Worm (Caenorhabditis elegans) whole organism, dauer: ENCODE results near the gene R09A8.1.
"Not testable (repeated sequence)": the region's sequence is repeated elsewhere in the genome, so short reads cannot be mapped to it uniquely, and the experiment has no call there.

Experiments
- unc-62 ChIP-seq: sonication (generic microtip); optimal IDR thresholded peaks from 2 replicates; lab custom pipeline; 2017; ENCODE audit warnings: missing biosample characterization, missing genetic modification reagents, missing genetic modification characterization

R09A8.1 gene

DNA sequence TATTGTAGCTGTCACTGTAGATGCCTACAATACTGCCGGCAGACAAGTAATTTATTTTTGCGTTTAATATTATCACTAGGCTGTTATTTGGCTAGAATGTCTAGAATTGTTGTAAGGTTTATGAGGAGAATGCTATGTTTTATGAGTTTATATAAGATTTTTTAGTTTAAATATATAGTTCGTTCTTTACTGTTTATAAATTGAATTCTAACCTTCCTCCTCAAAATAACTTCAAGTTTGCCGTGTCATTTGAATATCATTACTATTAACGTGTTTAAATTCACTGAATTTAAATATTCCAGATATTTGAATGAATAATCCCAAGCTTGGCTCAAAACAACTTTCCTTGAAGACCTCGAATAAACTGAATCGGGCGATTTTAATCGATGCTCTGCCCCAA, at the start of gene R09A8.1:
Gene R09A8.1 (plus strand): TSS at position 301 of the 400 bp plus-strand sequence.
- not testable (repeated sequence) for TF ChIP-seq unc-62 (GFP tag; lab: Kevin White, UChicago)

DNA sequence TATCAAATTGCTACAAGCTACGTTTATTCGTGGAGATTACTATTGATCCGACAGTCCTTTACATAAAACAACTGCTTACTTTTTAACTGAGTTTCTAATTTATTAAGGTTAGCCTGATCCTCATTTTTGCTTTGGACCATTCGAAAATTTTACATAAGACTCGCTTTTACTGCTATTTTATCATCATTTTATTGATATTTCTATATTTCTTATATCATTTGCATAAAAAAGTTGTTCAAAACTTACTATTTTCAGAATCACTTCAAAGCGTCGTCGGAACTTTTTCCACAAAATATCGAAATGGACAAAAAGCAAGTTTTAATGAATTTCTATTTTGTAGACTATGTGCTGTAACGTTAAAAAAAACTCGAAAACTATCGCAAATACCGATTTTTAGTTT, 39.1 kb upstream of the R09A8.1 start, which contains the start of gene T24D5.1:
Gene T24D5.1 (plus strand): TSS at position 301 of the 400 bp plus-strand sequence.
- TF ChIP-seq unc-62 (GFP tag; lab: Kevin White, UChicago): no peak

DNA sequence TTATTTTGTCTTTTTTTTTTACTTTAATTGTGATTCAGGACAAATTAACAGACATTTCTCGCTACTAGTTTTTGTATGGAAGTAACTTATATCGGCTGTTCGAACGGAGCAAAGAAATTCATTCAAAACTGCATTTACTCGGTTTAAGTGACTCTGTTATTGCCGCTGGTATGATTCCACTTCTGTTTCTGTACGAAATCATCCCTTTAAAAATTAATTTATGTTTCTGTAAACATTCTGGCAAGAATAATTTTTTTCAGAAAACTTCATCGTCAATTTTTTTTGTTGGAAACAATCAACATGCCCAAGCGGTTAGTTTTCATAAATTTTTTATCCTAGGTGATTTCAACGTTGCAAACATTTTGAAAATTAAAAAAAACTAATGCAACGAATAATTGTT, 33.8 kb upstream of the R09A8.1 start, which contains the start of gene T24D5.3:
Gene T24D5.3 (plus strand): TSS at position 301 of the 400 bp plus-strand sequence.
- no peak for TF ChIP-seq unc-62 (GFP tag; lab: Kevin White, UChicago)

DNA sequence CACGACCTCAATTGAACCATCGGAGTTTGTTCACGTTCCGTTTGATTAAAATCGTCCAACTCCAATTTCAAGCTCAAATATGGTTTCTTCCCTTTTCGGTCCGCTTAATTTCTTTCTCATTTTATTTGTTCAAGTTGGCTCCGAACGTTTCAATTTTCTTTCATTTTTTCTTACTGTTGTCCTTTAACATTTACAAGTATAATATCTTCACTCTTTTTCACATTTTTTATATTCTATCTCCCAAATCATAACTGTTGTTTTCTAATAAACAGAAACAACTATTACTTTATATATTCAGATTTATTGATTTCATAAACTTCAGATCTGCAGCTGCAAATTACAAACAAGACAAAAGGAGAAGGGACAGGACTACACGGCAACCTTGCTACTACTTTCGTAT, 30.1 kb upstream of the R09A8.1 start:
- TF ChIP-seq unc-62 (GFP tag; lab: Kevin White, UChicago): no peak

DNA sequence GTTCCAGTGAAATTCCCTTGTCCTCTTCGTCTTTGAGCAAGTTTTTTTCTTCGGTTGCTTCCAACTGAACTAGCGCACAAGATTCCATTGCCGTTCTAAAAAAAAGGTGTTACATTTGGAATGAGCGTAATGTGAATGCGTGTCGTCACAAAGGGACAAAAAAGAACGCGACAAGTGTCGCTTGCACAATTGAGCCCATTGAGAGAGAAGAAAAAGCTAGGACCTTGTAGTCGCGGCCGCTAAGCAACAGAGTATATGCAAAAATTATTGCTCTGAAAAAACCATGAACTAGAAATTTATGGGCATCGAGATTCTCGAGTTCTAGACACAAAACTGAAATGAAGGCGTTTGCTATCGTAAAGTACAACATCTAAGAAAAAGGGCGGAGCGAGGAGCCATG, 27.2 kb upstream of the R09A8.1 start, which contains the start of gene T24D5.2:
Gene T24D5.2 (minus strand): TSS at position 101 of the 400 bp plus-strand sequence.
- no peak for TF ChIP-seq unc-62 (GFP tag; lab: Kevin White, UChicago)

DNA sequence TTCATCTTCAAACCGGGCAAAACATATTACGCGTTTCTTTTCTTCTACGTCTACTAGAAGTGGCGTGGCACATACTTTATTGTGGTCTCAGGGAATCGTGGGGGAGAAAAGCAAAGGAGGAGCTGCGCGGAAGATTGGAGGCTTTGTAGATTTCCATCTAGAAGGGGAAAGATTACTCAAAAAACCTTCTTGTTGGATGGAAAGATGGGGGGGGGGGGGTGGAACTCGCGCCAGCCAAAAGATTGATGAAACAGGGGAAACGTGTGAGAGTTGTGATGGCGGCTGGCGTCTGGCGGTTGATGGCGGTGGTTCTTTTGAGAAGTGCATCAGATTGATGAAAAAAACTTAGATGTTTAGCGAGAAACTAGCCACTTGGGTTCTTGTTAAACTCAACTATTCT, 24.0 kb upstream of the R09A8.1 start:
- TF ChIP-seq unc-62 (GFP tag; lab: Kevin White, UChicago): no peak

DNA sequence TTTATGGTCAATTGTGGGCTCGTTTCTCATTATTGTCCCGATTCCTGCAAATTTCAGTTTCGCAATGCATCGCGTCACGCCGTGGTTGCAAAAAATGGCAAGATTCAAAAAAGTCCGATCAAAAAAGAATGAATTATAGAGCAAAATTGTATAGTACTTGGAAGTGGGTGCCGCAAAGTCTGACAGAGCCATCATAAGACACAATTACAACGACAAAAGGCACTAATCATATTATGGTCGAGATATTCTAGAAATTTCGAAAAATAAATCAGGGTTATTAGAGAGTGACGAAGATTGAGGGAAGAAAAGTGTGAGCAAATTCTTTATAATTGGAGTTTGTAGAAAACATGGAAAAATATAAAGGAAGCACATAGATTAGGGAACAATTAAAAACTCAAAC, 18.3 kb upstream of the R09A8.1 start:
- no peak for TF ChIP-seq unc-62 (GFP tag; lab: Kevin White, UChicago)

DNA sequence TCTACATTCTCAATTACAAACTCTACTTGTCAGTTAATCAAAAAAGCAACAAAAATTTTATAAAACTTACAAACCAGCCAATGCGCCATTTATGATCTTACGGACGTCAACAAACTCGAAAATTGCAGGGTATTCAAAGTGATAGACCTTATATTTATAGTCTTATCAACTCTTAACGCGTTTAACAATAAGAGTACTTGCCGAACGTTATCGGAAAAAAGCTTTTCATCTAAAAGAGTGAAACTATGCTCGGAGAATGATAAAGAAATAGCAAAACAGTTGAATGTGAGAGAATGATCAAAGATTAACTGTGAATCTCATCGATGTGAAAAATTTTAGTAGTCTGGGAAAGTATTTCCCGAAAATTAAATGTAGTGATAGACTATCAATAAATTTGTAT, 17.6 kb upstream of the R09A8.1 start:
- TF ChIP-seq unc-62 (GFP tag; lab: Kevin White, UChicago): no peak

DNA sequence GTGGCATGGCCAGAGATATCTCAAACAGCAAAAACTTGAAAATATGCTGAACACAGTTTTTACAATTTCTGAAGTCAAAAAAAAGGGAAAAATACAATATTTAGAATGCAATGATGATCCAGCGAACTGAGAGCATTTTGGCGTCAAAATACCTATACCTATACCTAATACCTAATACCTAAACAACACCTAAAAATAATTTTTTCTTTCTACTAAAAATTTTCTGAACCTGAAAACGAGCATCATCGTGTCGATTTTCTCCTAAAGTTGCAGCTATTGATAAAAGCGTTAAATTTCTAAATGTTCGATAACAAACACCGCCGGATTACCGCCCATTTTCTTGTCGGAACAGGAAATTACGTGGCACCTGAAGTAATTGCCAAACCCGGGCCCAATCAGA, 16.7 kb upstream of the R09A8.1 start, which contains the start of gene T24D5.4:
Gene T24D5.4 (plus strand): TSS at position 301 of the 400 bp plus-strand sequence.
- no peak for TF ChIP-seq unc-62 (GFP tag; lab: Kevin White, UChicago)

DNA sequence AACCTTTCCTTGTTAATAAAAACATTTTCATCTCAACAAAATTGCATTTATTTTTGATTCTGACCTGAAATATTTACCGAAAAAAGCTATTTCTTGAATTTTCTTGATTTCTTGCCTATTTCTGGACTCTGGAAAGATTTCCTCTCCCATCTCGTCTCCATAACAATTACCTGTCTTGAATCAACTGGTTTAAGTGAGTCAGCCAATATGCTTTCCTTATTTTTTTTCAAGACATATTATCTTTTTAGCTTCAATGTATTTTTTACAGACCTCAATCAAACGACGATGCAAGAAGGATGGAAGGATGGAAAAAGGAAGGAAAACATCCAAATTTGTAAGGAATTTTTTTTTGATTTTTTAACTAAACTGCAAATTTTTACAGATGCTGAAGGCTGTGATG, 10.9 kb upstream of the R09A8.1 start:
- TF ChIP-seq unc-62 (GFP tag; lab: Kevin White, UChicago): no peak

DNA sequence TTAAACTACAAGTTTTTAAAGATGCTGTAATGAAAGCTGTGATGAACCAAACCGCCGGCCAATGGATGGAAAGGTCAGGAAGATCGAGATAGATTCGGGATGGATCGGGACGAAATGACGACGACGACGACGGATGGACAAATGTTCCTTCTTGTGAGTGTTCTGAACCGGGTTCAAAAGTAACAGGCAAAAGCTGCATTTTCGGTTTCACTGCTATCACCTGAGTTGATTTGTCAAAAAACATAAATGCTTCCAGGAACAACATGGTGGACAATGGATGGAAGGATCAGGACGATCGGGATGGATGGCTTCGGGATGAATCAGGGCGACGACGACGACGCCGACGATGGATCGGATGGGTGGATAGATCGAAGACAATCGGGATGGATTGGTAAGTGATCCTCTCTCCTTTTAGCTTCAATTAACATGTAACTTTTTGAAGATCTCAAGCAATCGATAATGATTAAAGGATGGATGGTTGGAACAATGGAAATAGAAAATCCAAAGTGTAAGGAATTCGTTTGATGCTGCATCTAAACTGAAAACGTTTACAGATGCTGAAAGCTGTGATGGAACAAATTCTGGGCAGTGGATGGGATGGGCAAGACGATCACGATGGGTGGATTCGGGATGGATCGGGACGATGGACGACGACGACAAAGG, 10.1 kb upstream of the R09A8.1 start, which contains the start of the genes T24D5.6 and R09A8.9:
Gene T24D5.6 (plus strand): TSS at position 301 of the 663 bp plus-strand sequence.
Gene R09A8.9 (plus strand): TSS at position 613 of the 663 bp plus-strand sequence.
- no peak for TF ChIP-seq unc-62 (GFP tag; lab: Kevin White, UChicago)

DNA sequence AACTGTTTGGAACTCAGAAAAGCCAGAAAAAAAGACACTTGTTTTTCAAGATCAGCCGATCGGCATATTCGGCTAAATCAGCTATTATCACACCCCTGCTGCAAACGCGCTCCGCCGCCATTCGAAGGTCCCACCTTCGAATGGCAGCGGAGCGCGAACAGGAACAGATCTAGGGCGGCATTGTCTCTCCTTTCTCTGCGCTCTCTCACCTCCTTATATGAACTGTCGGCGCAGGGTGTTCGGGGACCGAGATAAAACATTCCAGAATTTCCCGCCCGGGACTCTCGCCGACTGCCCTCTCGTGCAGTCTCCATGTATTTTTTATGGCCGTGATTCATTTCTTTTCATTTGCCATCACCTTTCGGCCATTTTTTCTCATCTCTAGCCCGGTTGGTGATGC, 4.9 kb downstream of the R09A8.1 start:
- TF ChIP-seq unc-62 (GFP tag; lab: Kevin White, UChicago): no peak

DNA sequence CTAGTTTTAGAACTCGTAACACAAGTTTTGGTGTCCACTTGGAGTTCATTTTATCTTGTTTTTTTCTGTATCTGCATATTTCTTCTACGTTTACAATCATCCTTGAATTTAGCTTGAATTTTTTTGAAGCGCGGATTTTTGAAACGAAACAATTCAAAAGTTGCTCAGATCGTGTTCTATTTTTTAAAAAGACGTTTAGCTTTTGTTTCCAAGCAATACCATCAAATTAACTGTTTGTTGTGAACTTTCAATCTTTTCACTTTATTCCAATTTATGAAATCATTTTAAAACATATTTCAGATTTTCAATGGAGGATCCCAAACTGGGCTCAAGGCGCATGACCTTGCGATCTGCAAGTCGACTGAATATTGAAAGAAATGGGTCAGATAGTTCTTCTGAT, 5.6 kb downstream of the R09A8.1 start, which contains the start of gene R09A8.2:
Gene R09A8.2 (plus strand): TSS at position 301 of the 400 bp plus-strand sequence.
- no peak for TF ChIP-seq unc-62 (GFP tag; lab: Kevin White, UChicago)

DNA sequence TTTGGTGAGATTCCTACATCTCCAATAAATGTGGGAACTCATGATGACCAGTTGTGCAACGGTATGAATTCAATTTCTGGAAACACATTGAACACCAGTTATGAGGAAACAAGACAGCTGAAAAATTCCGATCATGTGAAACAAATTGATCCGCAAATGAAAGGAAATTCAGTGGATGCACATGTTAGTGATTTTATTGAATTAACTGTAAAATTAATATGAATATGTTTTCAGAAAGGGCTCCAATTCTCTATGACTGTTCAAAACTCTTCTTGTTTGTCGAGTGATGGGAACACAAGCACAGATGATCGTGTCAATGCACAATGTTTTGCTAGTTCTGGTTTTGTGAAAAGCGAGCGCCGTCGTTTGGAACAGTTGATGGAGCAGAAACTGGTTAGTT, 6.8 kb downstream of the R09A8.1 start:
- TF ChIP-seq unc-62 (GFP tag; lab: Kevin White, UChicago): no peak

DNA sequence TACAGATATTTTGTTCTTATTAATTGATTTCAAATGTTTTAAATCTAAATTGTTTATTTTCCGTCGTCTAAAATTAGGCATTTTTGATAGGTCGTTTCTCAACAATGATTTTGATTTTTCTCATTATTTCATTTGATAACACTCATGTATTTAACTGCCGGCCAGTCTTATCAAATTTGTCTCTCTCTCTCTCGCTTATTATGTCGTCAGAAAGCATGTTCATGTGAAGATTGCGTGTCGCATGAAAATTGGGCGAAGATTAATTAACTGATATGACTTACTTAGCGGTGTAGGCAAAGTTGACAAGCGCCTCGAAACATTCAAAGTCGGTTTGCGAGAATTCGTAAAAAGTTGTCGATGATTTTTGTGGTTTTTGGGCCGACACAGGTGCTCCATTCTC, 14.2 kb downstream of the R09A8.1 start:
- TF ChIP-seq unc-62 (GFP tag; lab: Kevin White, UChicago): no peak

DNA sequence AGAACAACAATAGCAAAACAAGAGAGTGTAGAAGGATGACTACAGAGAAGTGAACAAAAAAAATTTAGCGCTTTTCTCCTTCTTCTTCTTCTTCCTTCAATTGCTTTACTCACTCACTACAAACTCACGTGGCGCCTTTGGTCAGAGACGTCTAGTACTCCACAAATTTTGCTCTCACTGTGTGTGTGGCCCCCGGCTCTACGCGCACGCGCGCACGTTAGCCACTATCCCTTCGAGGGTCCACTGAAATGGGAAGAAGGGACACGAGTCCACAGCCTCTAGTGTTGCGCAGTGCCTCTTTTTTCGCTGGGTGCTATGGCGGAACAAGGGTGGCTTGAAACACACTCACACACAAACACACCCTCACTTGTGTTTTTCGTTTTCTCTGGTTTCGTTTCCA, 15.7 kb downstream of the R09A8.1 start:
- no peak for TF ChIP-seq unc-62 (GFP tag; lab: Kevin White, UChicago)

DNA sequence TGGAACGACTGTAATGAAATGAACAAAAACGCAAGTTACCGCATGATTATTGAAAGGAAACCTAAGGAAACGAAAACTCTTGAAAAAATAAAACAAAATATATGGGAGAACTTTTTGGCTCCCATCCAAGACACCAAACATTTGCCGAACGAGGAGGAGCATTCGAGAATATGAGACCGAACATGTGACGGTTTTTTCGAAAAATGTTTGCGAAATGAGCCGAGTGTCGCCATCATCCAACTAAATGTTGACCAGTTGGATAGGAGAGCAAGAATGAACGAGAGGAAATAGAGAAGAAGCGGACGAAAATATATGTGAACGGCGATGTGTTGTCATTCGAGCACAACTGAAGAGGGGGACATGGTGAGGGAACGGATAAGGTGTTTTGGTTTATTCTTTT, 16.5 kb downstream of the R09A8.1 start:
- TF ChIP-seq unc-62 (GFP tag; lab: Kevin White, UChicago): no peak
